Worm (Caenorhabditis elegans): ENCODE measurements around the gene fbxc-12.
"Not testable (repeated sequence)": the region's sequence is repeated elsewhere in the genome, so short reads cannot be mapped to it uniquely, and the experiment has no call there.

fbxc-12 gene

DNA sequence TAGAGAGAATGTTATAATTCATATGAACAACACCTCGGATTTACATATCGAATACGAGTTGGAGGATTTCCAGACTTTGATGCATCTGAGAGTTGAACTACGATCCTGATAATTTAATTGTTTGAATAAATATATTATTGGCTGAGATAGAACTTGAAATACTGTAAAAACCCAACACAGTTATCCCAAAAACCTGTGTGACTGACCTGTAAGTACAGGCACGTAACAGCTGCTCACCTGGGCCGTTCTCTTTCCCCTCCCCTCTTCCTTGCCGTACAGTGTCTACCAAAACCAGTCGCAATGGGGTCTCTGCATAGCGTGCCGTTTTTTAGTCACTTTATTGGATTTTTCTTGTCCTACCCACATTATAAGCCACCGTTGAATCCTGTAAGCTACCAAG lies at the start of gene fbxc-12:
TSS of gene fbxc-12 (plus strand) at position 301 of the 400 bp plus-strand sequence.
- not testable (repeated sequence) for TF ChIP-seq cebp-1 (GFP tag; IDR thresholded peaks at IDR 0.05); cebp-1 (tag; optimal IDR thresholded peaks at IDR 0.05); aptf-2 (GFP tag; conservative IDR thresholded peaks at IDR 0.05); hsf-1 (GFP tag; IDR thresholded peaks at IDR 0.05)

DNA sequence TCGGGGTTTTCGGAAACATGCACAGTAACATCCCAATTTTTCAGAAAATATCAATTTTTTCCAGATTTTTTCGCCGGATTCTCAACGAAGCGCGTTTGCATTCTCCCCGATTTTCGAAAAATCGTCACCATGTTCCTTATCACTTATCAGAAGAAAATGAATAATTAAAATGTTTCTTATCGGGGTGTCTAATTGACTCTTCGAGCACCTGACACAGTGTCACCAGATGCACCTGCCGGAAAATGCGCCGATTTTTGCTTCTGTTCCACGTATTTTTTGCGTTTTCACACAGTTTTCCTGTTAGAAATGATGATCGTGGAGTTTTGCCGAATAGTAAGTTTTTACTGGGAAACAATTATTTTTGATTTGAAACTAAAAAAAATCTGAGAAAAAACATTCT lies 49.6 kb upstream of the fbxc-12 start:
- TF ChIP-seq Y95B8A.8 (GFP tag; IDR thresholded peaks at IDR 0.05) (no peak), mcd-1 (GFP tag; IDR thresholded peaks at IDR 0.05) (0 out of 2 replicates have a peak, but pooled peaks have one; percentile 27), nhr-80 (tag; optimal IDR thresholded peaks at IDR 0.05) (peak; percentile 57), let-607 (tag; optimal IDR thresholded peaks at IDR 0.05) (peak; percentile 37 to 39), attf-5 (GFP tag; optimal IDR thresholded peaks at IDR 0.05) (peak; percentile 4)

DNA sequence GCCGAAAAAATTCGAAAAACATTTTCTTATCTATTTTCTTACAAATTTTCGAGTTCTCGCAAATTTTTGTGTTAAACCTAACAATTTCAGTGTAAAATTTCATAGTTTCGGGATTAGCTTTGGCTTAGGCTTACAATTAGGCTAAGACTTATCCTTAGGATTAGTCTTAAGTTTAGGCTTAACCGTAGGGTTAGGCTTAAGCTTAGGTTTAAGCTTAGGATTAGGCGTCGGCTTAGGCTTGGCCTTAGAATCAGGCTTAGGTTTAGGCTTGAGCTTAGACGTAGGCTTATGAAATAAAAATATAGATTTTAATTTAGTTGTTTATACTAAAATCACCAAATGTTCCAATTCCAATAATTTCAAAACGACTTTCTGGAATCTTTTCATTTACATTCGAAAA lies 49.0 kb upstream of the fbxc-12 start:
- TF ChIP-seq lsy-27 (tag; optimal IDR thresholded peaks at IDR 0.05; ENCODE audit: borderline replicate concordance, insufficient read depth) (no peak), hmg-20 (GFP tag; IDR thresholded peaks at IDR 0.05) (no peak), F49E8.2 (tag; optimal IDR thresholded peaks at IDR 0.05; ENCODE audit: insufficient read depth) (no peak), aptf-2 (GFP tag; conservative IDR thresholded peaks at IDR 0.05) (no peak), mes-4 (tag; optimal IDR thresholded peaks at IDR 0.05) (no peak), lin-26 (GFP tag; IDR thresholded peaks at IDR 0.05) (no peak), lin-54 (GFP tag; optimal IDR thresholded peaks at IDR 0.05) (no peak), nhr-80 (tag; optimal IDR thresholded peaks at IDR 0.05) (no peak), lag-1 (GFP tag; IDR thresholded peaks at IDR 0.05) (no peak), F10E7.11 (tag; optimal IDR thresholded peaks at IDR 0.05) (no peak), rpc-1 (optimal IDR thresholded peaks at IDR 0.05) (no peak), rpc-1 (tag; optimal IDR thresholded peaks at IDR 0.05) (no peak), snpc-3.4 (tag; optimal IDR thresholded peaks at IDR 0.05) (no peak), cebp-2 (GFP tag; IDR thresholded peaks at IDR 0.05) (no peak), D2030.7 (GFP tag; IDR thresholded peaks at IDR 0.05) (no peak), hlh-12 (tag; optimal IDR thresholded peaks at IDR 0.05) (no peak), hlh-26 (GFP tag; conservative IDR thresholded peaks at IDR 0.05) (no peak)

DNA sequence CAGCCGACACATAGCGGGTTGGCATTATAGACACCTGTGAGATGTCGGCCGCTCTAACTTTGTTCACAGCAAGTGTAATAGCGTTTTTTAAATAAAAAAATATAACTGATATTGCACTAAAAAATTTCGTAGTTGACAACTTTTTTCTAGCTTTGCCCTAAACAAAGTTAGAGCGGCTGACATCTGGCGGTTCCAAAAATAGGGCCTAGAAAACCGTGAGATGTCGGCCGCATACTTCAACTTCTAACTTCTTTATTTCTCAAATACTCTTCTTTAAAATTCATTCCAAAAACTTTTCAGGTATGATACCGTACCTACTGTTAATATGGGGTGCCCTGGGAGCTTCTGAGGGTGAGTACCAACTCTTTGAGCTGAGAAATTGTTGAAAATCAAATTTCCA lies 46.4 kb upstream of the fbxc-12 start, which contains the start of gene Y55F3BR.2:
TSS of gene Y55F3BR.2 (plus strand) at position 301 of the 400 bp plus-strand sequence.
- no peak for TF ChIP-seq tbx-9 (tag; optimal IDR thresholded peaks at IDR 0.05; ENCODE audit: borderline replicate concordance)
- no peak for TF ChIP-seq Y56A3A.18 (GFP tag; IDR thresholded peaks at IDR 0.05)
- TF ChIP-seq attf-3 (GFP tag; conservative IDR thresholded peaks at IDR 0.05) = no peak
- no peak for TF ChIP-seq Y79H2A.3 (GFP tag; conservative IDR thresholded peaks at IDR 0.05)
- TF ChIP-seq sdz-38 (tag; optimal IDR thresholded peaks at IDR 0.05) = no peak
- no peak for TF ChIP-seq snpc-1.1 (tag; optimal IDR thresholded peaks at IDR 0.05; ENCODE audit: insufficient read depth)
- TF ChIP-seq T07F8.4 (tag; optimal IDR thresholded peaks at IDR 0.05) = no peak
- no peak for TF ChIP-seq Y53F4B.3 (GFP tag; IDR thresholded peaks at IDR 0.05)
- TF ChIP-seq hmg-20 (GFP tag; IDR thresholded peaks at IDR 0.05) = no peak
- TF ChIP-seq F23B12.7 (tag; optimal IDR thresholded peaks at IDR 0.05; ENCODE audit: insufficient read depth) = no peak
- no peak for TF ChIP-seq rpc-1 (optimal IDR thresholded peaks at IDR 0.05)
- no peak for TF ChIP-seq rpc-1 (tag; optimal IDR thresholded peaks at IDR 0.05)
- TF ChIP-seq somi-1 (GFP tag; optimal IDR thresholded peaks at IDR 0.05) = no peak
- no peak for TF ChIP-seq lin-40 (tag; optimal IDR thresholded peaks at IDR 0.05)
- TF ChIP-seq cebp-1 (GFP tag; IDR thresholded peaks at IDR 0.05) = no peak
- TF ChIP-seq cebp-1 (tag; optimal IDR thresholded peaks at IDR 0.05) = no peak
- TF ChIP-seq lin-35 (GFP tag; optimal IDR thresholded peaks at IDR 0.05) = no peak
